Worm (Caenorhabditis elegans): ENCODE measurements around the gene srlf-18.
"Not testable (repeated sequence)": the region's sequence is repeated elsewhere in the genome, so short reads cannot be mapped to it uniquely, and the experiment has no call there.

The srlf-18 gene

ce11 chrIV:11082153-11082552, 19.1 kb downstream of the srlf-18 start, which contains the start of gene let-70:
Gene let-70, minus strand, starts transcription at chrIV:11082253.
- peak; percentile 12 for TF ChIP-seq nhr-129 (tag; optimal IDR thresholded peaks at IDR 0.05)
- TF ChIP-seq nhr-23 (tag; optimal IDR thresholded peaks at IDR 0.05): no peak

ce11 chrIV:11080823-11081285, 20.4 kb downstream of the srlf-18 start, which contains the start of gene atg-7:
Gene atg-7, minus strand, starts transcription at chrIV:11081055.
- TF ChIP-seq nhr-25 (tag; optimal IDR thresholded peaks at IDR 0.05): peak; percentile 18
- TF ChIP-seq nhr-129 (tag; optimal IDR thresholded peaks at IDR 0.05): peak; percentile 7
- TF ChIP-seq egl-27 (tag; optimal IDR thresholded peaks at IDR 0.05): no peak
- TF ChIP-seq sma-3 (GFP tag; optimal IDR thresholded peaks at IDR 0.05): no peak
- no peak for TF ChIP-seq nhr-77 (tag; optimal IDR thresholded peaks at IDR 0.05)
- TF ChIP-seq fos-1 (tag; optimal IDR thresholded peaks at IDR 0.05): no peak
- TF ChIP-seq lsy-2 (tag; optimal IDR thresholded peaks at IDR 0.05): peak in 1 of 2 experiments; percentile 36
- TF ChIP-seq Y55F3AM.14 (GFP tag; optimal IDR thresholded peaks at IDR 0.05): peak; percentile 21
- TF ChIP-seq ceh-82 (tag; optimal IDR thresholded peaks at IDR 0.05): no peak
- TF ChIP-seq lin-13 (GFP tag; optimal IDR thresholded peaks at IDR 0.05): peak; percentile 20
- TF ChIP-seq elt-1 (tag; optimal IDR thresholded peaks at IDR 0.05): no peak
- no peak for TF ChIP-seq mab-5 (tag; optimal IDR thresholded peaks at IDR 0.05)
- peak; percentile 41 for TF ChIP-seq ztf-4 (tag; optimal IDR thresholded peaks at IDR 0.05)
- peak; percentile 64 for TF ChIP-seq ama-1 (optimal IDR thresholded peaks at IDR 0.05)
- no peak for TF ChIP-seq ceh-16 (tag; optimal IDR thresholded peaks at IDR 0.05)
- TF ChIP-seq dmd-4 (tag; optimal IDR thresholded peaks at IDR 0.05): no peak

ce11 chrIV:11078482-11078881, 22.8 kb downstream of the srlf-18 start, which contains the start of gene Y5F2A.4:
Gene Y5F2A.4, minus strand, starts transcription at chrIV:11078582.
- TF ChIP-seq snpc-4 (tag; optimal IDR thresholded peaks at IDR 0.05): no peak

- not testable (repeated sequence) for TF ChIP-seq sma-9 (GFP tag; optimal IDR thresholded peaks at IDR 0.05)
- TF ChIP-seq sma-9 (tag; optimal IDR thresholded peaks at IDR 0.05) (peak; percentile 59), nhr-237 (tag; optimal IDR thresholded peaks at IDR 0.05) (peak; percentile 76)
These were observed 30.4 kb downstream of the srlf-18 start for ce11 chrIV:11070895-11071294.

- TF ChIP-seq aly-2 (tag; optimal IDR thresholded peaks at IDR 0.05) (no peak), nhr-129 (tag; optimal IDR thresholded peaks at IDR 0.05) (peak; percentile 87), unc-62 (GFP tag; optimal IDR thresholded peaks at IDR 0.05) (peak; percentile 79), ztf-4 (tag; optimal IDR thresholded peaks at IDR 0.05) (peak; percentile 62), nhr-25 (tag; optimal IDR thresholded peaks at IDR 0.05) (no peak), nhr-6 (tag; optimal IDR thresholded peaks at IDR 0.05) (peak; percentile 67), ztf-11 (tag; optimal IDR thresholded peaks at IDR 0.05) (no peak), ama-1 (optimal IDR thresholded peaks at IDR 0.05) (no peak), lsy-2 (tag; optimal IDR thresholded peaks at IDR 0.05) (peak in 1 of 2 experiments; percentile 77), nhr-23 (tag; optimal IDR thresholded peaks at IDR 0.05) (no peak), Y55F3AM.14 (GFP tag; optimal IDR thresholded peaks at IDR 0.05) (no peak), F13H6.1 (tag; optimal IDR thresholded peaks at IDR 0.05) (peak; percentile 84), ceh-16 (tag; optimal IDR thresholded peaks at IDR 0.05) (no peak), sma-3 (GFP tag; optimal IDR thresholded peaks at IDR 0.05) (no peak), mab-5 (tag; optimal IDR thresholded peaks at IDR 0.05) (peak; percentile 58), mdl-1 (tag; optimal IDR thresholded peaks at IDR 0.05) (no peak), fos-1 (tag; optimal IDR thresholded peaks at IDR 0.05) (no peak), C34F6.9 (tag; optimal IDR thresholded peaks at IDR 0.05) (peak; percentile 59), R02D3.7 (tag; optimal IDR thresholded peaks at IDR 0.05) (no peak), dmd-4 (tag; optimal IDR thresholded peaks at IDR 0.05) (no peak), unc-55 (GFP tag; optimal IDR thresholded peaks at IDR 0.05) (no peak), sma-9 (GFP tag; optimal IDR thresholded peaks at IDR 0.05) (peak; percentile 72), sma-9 (tag; optimal IDR thresholded peaks at IDR 0.05) (no peak), lin-39 (tag; optimal IDR thresholded peaks at IDR 0.05) (no peak), nhr-11 (tag; optimal IDR thresholded peaks at IDR 0.05) (no peak), ZK546.5 (tag; optimal IDR thresholded peaks at IDR 0.05) (no peak), elt-1 (tag; optimal IDR thresholded peaks at IDR 0.05) (no peak), blmp-1 (tag; optimal IDR thresholded peaks at IDR 0.05; ENCODE audit: insufficient read depth) (no peak), skn-1 (tag; optimal IDR thresholded peaks at IDR 0.05) (no peak), snpc-4 (tag; optimal IDR thresholded peaks at IDR 0.05) (no peak), zag-1 (tag; optimal IDR thresholded peaks at IDR 0.05) (no peak), alr-1 (tag; optimal IDR thresholded peaks at IDR 0.05) (no peak), nhr-10 (tag; optimal IDR thresholded peaks at IDR 0.05) (no peak)
These were observed 33.0 kb downstream of the srlf-18 start for ce11 chrIV:11068314-11068713.

Data from whole organism, L2 larva.